Worm (Caenorhabditis elegans) whole organism, L1 larva: ENCODE data around the gene C04F5.9.

ENCODE experiments used
- C04F5.9 ChIP-seq: sonication (generic microtip); optimal IDR thresholded peaks from 2 replicates; lab custom pipeline; 2016; ENCODE audit warnings: missing genetic modification characterization, missing compliant biosample characterization
- C16A3.4 ChIP-seq: fragments of 150-350 bp; optimal IDR thresholded peaks from 2 replicates; lab custom pipeline; 2014; ENCODE audit warnings: missing biosample characterization, missing genetic modification characterization
- ama-1 ChIP-seq: fragments of 150-350 bp; optimal IDR thresholded peaks from 2 replicates; lab custom pipeline; 2014
- ceh-8 ChIP-seq: fragments of 200-800 bp; sonication (Bioruptor generic); optimal IDR thresholded peaks from 2 replicates; lab custom pipeline; 2018; ENCODE audit warnings: mild to moderate bottlenecking, missing genetic modification characterization, moderate library complexity, missing compliant biosample characterization
- dpl-1 ChIP-seq, 3 experiments: fragments of 150-350 bp in 2 of 3; sonication (generic microtip) in 1 of 3; optimal IDR thresholded peaks; 2 replicates each; lab custom pipeline; 2014 to 2017; ENCODE audit warnings: missing biosample characterization in 3 of 3, missing genetic modification characterization in 3 of 3, missing genetic modification reagents in 3 of 3
- dsc-1 ChIP-seq: sonication (generic microtip); optimal IDR thresholded peaks from 2 replicates; lab custom pipeline; 2016; ENCODE audit warnings: mild to moderate bottlenecking, missing genetic modification characterization, missing compliant biosample characterization
- efl-3 ChIP-seq: fragments of 200-800 bp; sonication (Bioruptor generic); optimal IDR thresholded peaks from 2 replicates; lab custom pipeline; 2018; ENCODE audit warnings: mild to moderate bottlenecking, missing genetic modification characterization, missing compliant biosample characterization
- egl-13 ChIP-seq: sonication (generic microtip); optimal IDR thresholded peaks from 2 replicates; lab custom pipeline; 2016; ENCODE audit warnings: missing genotype, missing genetic modification reagents, missing genetic modification characterization, missing compliant biosample characterization
- hlh-17 ChIP-seq: fragments of 200-800 bp; sonication (Bioruptor generic); optimal IDR thresholded peaks from 2 replicates; lab custom pipeline; 2018; ENCODE audit warnings: missing genetic modification characterization, mild to moderate bottlenecking, missing compliant biosample characterization, moderate library complexity, borderline replicate concordance
- lsy-2 ChIP-seq, 2 experiments: fragments of 150-350 bp; optimal IDR thresholded peaks; 2 replicates each; lab custom pipeline; 2014; ENCODE audit warnings: missing biosample characterization in 2 of 2, missing genetic modification characterization in 2 of 2
- nhr-71 ChIP-seq: sonication (generic microtip); optimal IDR thresholded peaks from 2 replicates; lab custom pipeline; 2016; ENCODE audit warnings: mild to moderate bottlenecking, missing genetic modification characterization, moderate library complexity, missing compliant biosample characterization
- pqm-1 ChIP-seq: sonication (generic microtip); optimal IDR thresholded peaks from 3 replicates; lab custom pipeline; 2017; ENCODE audit warnings: missing biosample characterization, missing genetic modification characterization
- rnt-1 ChIP-seq: sonication (generic microtip); optimal IDR thresholded peaks from 2 replicates; lab custom pipeline; 2016; ENCODE audit warnings: mild to moderate bottlenecking, missing genetic modification characterization, moderate library complexity, missing compliant biosample characterization
- sox-4 ChIP-seq: sonication (generic microtip); optimal IDR thresholded peaks from 2 replicates; lab custom pipeline; 2016; ENCODE audit warnings: missing genetic modification characterization, missing compliant biosample characterization
- unc-86 ChIP-seq: sonication (generic microtip); optimal IDR thresholded peaks from 2 replicates; lab custom pipeline; 2016; ENCODE audit warnings: missing genetic modification characterization, missing compliant biosample characterization
- xbp-1 ChIP-seq: sonication (generic microtip); optimal IDR thresholded peaks from 2 replicates; lab custom pipeline; 2016; ENCODE audit warnings: missing genetic modification characterization, missing compliant biosample characterization

The C04F5.9 gene

ce11 chrV:5064761-5065421, 54.1 kb downstream of the C04F5.9 start, which contains the start of gene mlk-1 (continued):
- TF ChIP-seq pqm-1 (tag; lab: Kevin White, UChicago) (no peak), hlh-17 (no peak), ama-1 (lab: Kevin White, UChicago) (peak; percentile 16), rnt-1 (peak; percentile 6), dsc-1 (tag; lab: Kevin White, UChicago) (peak; percentile 15), egl-13 (peak; percentile 28), dpl-1 (GFP tag; optimal IDR thresholded peaks at IDR 0.05; lab: Kevin White, UChicago) (peak in 2 of 3 experiments; percentile 6 to 36), xbp-1 (tag; lab: Kevin White, UChicago) (peak; percentile 10), C16A3.4 (peak; percentile 50), C04F5.9 (tag; lab: Kevin White, UChicago) (no peak), unc-86 (tag; lab: Kevin White, UChicago) (peak; percentile 65), nhr-71 (tag; lab: Kevin White, UChicago) (peak; percentile 57), sox-4 (tag; lab: Kevin White, UChicago) (no peak), lsy-2 (tag; optimal IDR thresholded peaks at IDR 0.05; lab: Kevin White, UChicago) (peak; percentile 39 to 75), ceh-8 (GFP tag; lab: Kevin White, UChicago) (peak; percentile 24), efl-3 (GFP tag; lab: Kevin White, UChicago) (no peak)
